Worm (Caenorhabditis elegans): ENCODE data around the gene sec-20.

DNA sequence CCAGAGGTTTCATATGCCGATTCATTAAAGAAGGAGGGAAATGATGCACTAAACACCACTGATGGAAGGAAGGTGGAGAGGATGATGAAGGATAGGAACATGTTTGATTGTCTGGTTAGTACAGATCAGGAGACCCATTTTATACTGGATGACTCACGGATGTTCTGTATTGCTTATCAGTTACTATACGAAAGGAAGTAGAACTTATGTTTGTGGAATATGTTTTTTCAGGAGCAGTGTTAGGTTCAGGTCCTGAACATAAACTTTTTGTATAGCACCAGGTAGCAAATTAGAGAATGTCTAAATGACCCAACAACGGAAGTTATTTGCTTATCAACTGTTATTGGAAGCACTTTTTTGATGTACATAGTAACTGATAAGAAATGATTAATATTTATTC, 16.2 kb upstream of the sec-20 start, which contains the start of gene clec-148:
- TF ChIP-seq flt-1 (GFP tag; IDR thresholded peaks at IDR 0.05) (no peak), ref-1 (GFP tag; conservative IDR thresholded peaks at IDR 0.05) (no peak), tab-1 (GFP tag; IDR thresholded peaks at IDR 0.05) (no peak)

Measured in whole organism, midembryonic.